Worm (Caenorhabditis elegans): Measurements from ENCODE around the gene clec-185.

ce11 chrIV:12414601-12415000, 23.9 kb upstream of the clec-185 start:
- TF ChIP-seq lin-11 (tag; optimal IDR thresholded peaks at IDR 0.05) = no peak
- no peak for TF ChIP-seq ama-1 (optimal IDR thresholded peaks at IDR 0.05)
- no peak for TF ChIP-seq tbx-2 (tag; optimal IDR thresholded peaks at IDR 0.05)
- no peak for TF ChIP-seq C08G9.2 (tag; optimal IDR thresholded peaks at IDR 0.05)
- no peak for TF ChIP-seq C38D4.7 (GFP tag; optimal IDR thresholded peaks at IDR 0.05)
- TF ChIP-seq F13H6.1 (tag; optimal IDR thresholded peaks at IDR 0.05) = no peak
- TF ChIP-seq fkh-10 (GFP tag; optimal IDR thresholded peaks at IDR 0.05) = no peak
- TF ChIP-seq hlh-30 (tag; optimal IDR thresholded peaks at IDR 0.05; ENCODE audit: insufficient read depth) = no peak
- no peak for TF ChIP-seq pat-9 (tag; optimal IDR thresholded peaks at IDR 0.05)
- no peak for TF ChIP-seq pha-4 (tag; optimal IDR thresholded peaks at IDR 0.05)
- TF ChIP-seq ceh-30 (tag; optimal IDR thresholded peaks at IDR 0.05) = no peak

Measured in whole organism, late embryonic.